Worm (Caenorhabditis elegans) whole organism, early embryonic: ENCODE data around the gene Y17G7B.12.

Experiments
- ama-1 ChIP-seq: fragments of 150-350 bp; optimal IDR thresholded peaks from 2 replicates; lab custom pipeline; 2014
- ets-7 ChIP-seq: sonication (generic microtip); optimal IDR thresholded peaks from 2 replicates; lab custom pipeline; 2016; ENCODE audit warnings: missing genotype, missing genetic modification characterization, missing compliant biosample characterization
- flt-1 ChIP-seq: fragments of 200-800 bp; sonication (Bioruptor generic); IDR thresholded peaks from 2 replicates; pipeline ENCODE4 v1.3.6; 2022; ENCODE audit warnings: missing genetic modification characterization, missing compliant biosample characterization
- tbx-37 ChIP-seq: fragments of 200-800 bp; sonication (Bioruptor generic); conservative IDR thresholded peaks from 2 replicates; pipeline ENCODE4 v1.3.6; 2022; ENCODE audit warnings: missing genetic modification reagents, missing genetic modification characterization, missing compliant biosample characterization

- TF ChIP-seq ama-1 (lab: Kevin White, UChicago): no peak
- no peak for TF ChIP-seq flt-1 (GFP tag; lab: Robert Waterston, UW)
- TF ChIP-seq tbx-37 (GFP tag; lab: Robert Waterston, UW): no peak
- no peak for TF ChIP-seq ets-7
These were observed 26.9 kb downstream of the Y17G7B.12 start for ce11 chrII:12050607-12051006.
